ENCODE assay signal across 2 worm cellular contexts in genomic region chrII:6673894-6674293, ce11.
A peak's percentile ranks its signal among the peaks of the same experiment; 100 is the strongest.
TF ChIP-seq lines count a peak whose summit lies in the region.

Gene H43E16.1, plus strand, starts transcription at chrII:6674268.

TF ChIP-seq in whole organism, L1 larva, 84 proteins besides CTCF, POLR2A, EP300 and RAD21 (continued from another document):
- no peak for TF ChIP-seq pax-3 (tag; optimal IDR thresholded peaks at IDR 0.05; lab: Kevin White, UChicago)
TF ChIP-seq in whole organism, L1 larva: peak in this region for 2.

TF ChIP-seq in whole organism, L4 larva, 104 proteins besides CTCF, POLR2A, EP300 and RAD21 (continued from another document):
- TF ChIP-seq ceh-62 (tag; optimal IDR thresholded peaks at IDR 0.05; lab: Kevin White, UChicago) (no peak), hlh-11 (tag; optimal IDR thresholded peaks at IDR 0.05; lab: Kevin White, UChicago) (peak; percentile 23), aha-1 (tag; lab: Kevin White, UChicago) (peak; percentile 41), mes-2 (tag; optimal IDR thresholded peaks at IDR 0.05; lab: Kevin White, UChicago; ENCODE audit: poor library complexity, severe bottlenecking) (no peak), hlh-30 (tag; optimal IDR thresholded peaks at IDR 0.05; lab: Kevin White, UChicago; ENCODE audit: insufficient read depth) (no peak), dpl-1 (GFP tag; optimal IDR thresholded peaks at IDR 0.05; lab: Kevin White, UChicago) (no peak), pqm-1 (tag; optimal IDR thresholded peaks at IDR 0.05; lab: Kevin White, UChicago) (peak; percentile 80), Y105C5A.15 (GFP tag; IDR thresholded peaks at IDR 0.05; lab: Robert Waterston, UW) (no peak), skn-1 (tag; optimal IDR thresholded peaks at IDR 0.05; lab: Kevin White, UChicago) (no peak), unc-130 (GFP tag; optimal IDR thresholded peaks at IDR 0.05; lab: Kevin White, UChicago) (no peak), fos-1 (tag; optimal IDR thresholded peaks at IDR 0.05; lab: Kevin White, UChicago) (no peak), attf-4 (tag; optimal IDR thresholded peaks at IDR 0.05; lab: Kevin White, UChicago) (no peak), lin-1 (GFP tag; IDR thresholded peaks at IDR 0.05; lab: Robert Waterston, UW) (no peak), T26A8.4 (GFP tag; IDR thresholded peaks at IDR 0.05; lab: Robert Waterston, UW) (no peak), madf-5 (GFP tag; IDR thresholded peaks at IDR 0.05; lab: Robert Waterston, UW) (no peak), fkh-10 (GFP tag; optimal IDR thresholded peaks at IDR 0.05; lab: Kevin White, UChicago) (no peak), tag-97 (GFP tag; IDR thresholded peaks at IDR 0.05; lab: Robert Waterston, UW) (no peak), nhr-77 (tag; optimal IDR thresholded peaks at IDR 0.05; lab: Kevin White, UChicago) (peak; percentile 32), dmd-6 (GFP tag; IDR thresholded peaks at IDR 0.05; lab: Robert Waterston, UW) (peak; percentile 79), set-16 (GFP tag; IDR thresholded peaks at IDR 0.05; lab: Robert Waterston, UW) (no peak), vab-7 (GFP tag; IDR thresholded peaks at IDR 0.05; lab: Robert Waterston, UW) (no peak), unc-39 (tag; optimal IDR thresholded peaks at IDR 0.05; lab: Kevin White, UChicago) (no peak), php-3 (GFP tag; IDR thresholded peaks at IDR 0.05; lab: Robert Waterston, UW) (peak; percentile 76)
